Worm (Caenorhabditis elegans): Measurements from ENCODE around the gene F01F1.2.

- no peak for TF ChIP-seq sdz-12 (GFP tag; optimal IDR thresholded peaks at IDR 0.05)
- TF ChIP-seq F49E8.2 (tag; optimal IDR thresholded peaks at IDR 0.05; ENCODE audit: borderline replicate concordance): no peak
- no peak for TF ChIP-seq fos-1 (tag; optimal IDR thresholded peaks at IDR 0.05)
- no peak for TF ChIP-seq zag-1 (tag; optimal IDR thresholded peaks at IDR 0.05)
- TF ChIP-seq mep-1 (tag; optimal IDR thresholded peaks at IDR 0.05): no peak
- TF ChIP-seq ctbp-1 (GFP tag; IDR thresholded peaks at IDR 0.05): no peak
- no peak for TF ChIP-seq Y5F2A.4 (GFP tag; optimal IDR thresholded peaks at IDR 0.05)
- TF ChIP-seq ama-1 (optimal IDR thresholded peaks at IDR 0.05): no peak
- TF ChIP-seq fkh-10 (GFP tag; optimal IDR thresholded peaks at IDR 0.05): no peak
- TF ChIP-seq unc-62 (GFP tag; optimal IDR thresholded peaks at IDR 0.05 in 1 of 2): no peak
- no peak for TF ChIP-seq unc-62 (tag; optimal IDR thresholded peaks at IDR 0.05)
- no peak for TF ChIP-seq zip-2 (tag; optimal IDR thresholded peaks at IDR 0.05)
- no peak for TF ChIP-seq attf-4 (tag; optimal IDR thresholded peaks at IDR 0.05)
Measured at ce11 chrIII:5868401-5868800, 10.0 kb upstream of the F01F1.2 start, which contains the start of gene eng-1.
